Worm (Caenorhabditis elegans) whole organism, L2 larva: ENCODE data around the gene ptp-4A2.

Experiments
- F13H6.1 ChIP-seq: sonication (generic microtip); optimal IDR thresholded peaks from 2 replicates; lab custom pipeline; 2016; ENCODE audit warnings: missing genetic modification characterization, missing compliant biosample characterization
- ceh-82 ChIP-seq: fragments of 150-350 bp; optimal IDR thresholded peaks from 2 replicates; lab custom pipeline; 2014; ENCODE audit warnings: missing biosample characterization, missing genetic modification characterization
- fos-1 ChIP-seq: fragments of 150-350 bp; optimal IDR thresholded peaks from 2 replicates; lab custom pipeline; 2014; ENCODE audit warnings: missing biosample characterization, missing genetic modification characterization
- lin-11 ChIP-seq: fragments of 150-350 bp; sonication (generic microtip); optimal IDR thresholded peaks from 2 replicates; lab custom pipeline; 2014; ENCODE audit warnings: missing biosample characterization, missing genetic modification characterization, inconsistent platforms, mixed read lengths
- mab-5 ChIP-seq: fragments of 150-350 bp; optimal IDR thresholded peaks from 2 replicates; lab custom pipeline; 2014; ENCODE audit warnings: missing biosample characterization, missing genetic modification characterization
- nhr-11 ChIP-seq: fragments of 150-350 bp; optimal IDR thresholded peaks from 2 replicates; lab custom pipeline; 2014; ENCODE audit warnings: missing biosample characterization, missing genetic modification characterization
- nhr-12 ChIP-seq: fragments of 150-350 bp; optimal IDR thresholded peaks from 2 replicates; lab custom pipeline; 2014; ENCODE audit warnings: missing biosample characterization, missing genetic modification characterization
- nhr-21 ChIP-seq: fragments of 150-350 bp; optimal IDR thresholded peaks from 2 replicates; lab custom pipeline; 2014; ENCODE audit warnings: missing biosample characterization, missing genetic modification characterization
- sma-9 ChIP-seq, 2 experiments: fragments of 150-350 bp in 1 of 2; sonication (generic microtip) in 1 of 2; optimal IDR thresholded peaks; 2 replicates each; lab custom pipeline; 2014 to 2016; ENCODE audit warnings: missing genetic modification characterization in 2 of 2, mild to moderate bottlenecking in 1 of 2, missing biosample characterization in 1 of 2, missing compliant biosample characterization in 1 of 2, missing genetic modification reagents in 1 of 2, moderate library complexity in 1 of 2
- snpc-4 ChIP-seq: fragments of 150-350 bp; optimal IDR thresholded peaks from 2 replicates; lab custom pipeline; 2014; ENCODE audit warnings: missing biosample characterization, missing genetic modification characterization
- ztf-11 ChIP-seq: sonication (generic microtip); optimal IDR thresholded peaks from 2 replicates; lab custom pipeline; 2017; ENCODE audit warnings: missing biosample characterization, missing genetic modification characterization

ce11 chrX:3944073-3944472 lies 960 bp upstream of the ptp-4A2 start:
- no peak for TF ChIP-seq snpc-4
- TF ChIP-seq ceh-82 (tag; lab: Kevin White, UChicago) = no peak
- no peak for TF ChIP-seq nhr-21 (tag; lab: Kevin White, UChicago)
- TF ChIP-seq ztf-11 (tag; lab: Kevin White, UChicago) = no peak
- no peak for TF ChIP-seq mab-5 (tag; lab: Kevin White, UChicago)
- TF ChIP-seq nhr-12 (tag; lab: Kevin White, UChicago) = no peak
- TF ChIP-seq F13H6.1 = no peak
- TF ChIP-seq sma-9 (GFP tag; optimal IDR thresholded peaks at IDR 0.05; lab: Kevin White, UChicago) = no peak
- no peak for TF ChIP-seq sma-9 (tag; optimal IDR thresholded peaks at IDR 0.05; lab: Kevin White, UChicago)
- no peak for TF ChIP-seq lin-11
- no peak for TF ChIP-seq nhr-11 (tag; lab: Kevin White, UChicago)
- TF ChIP-seq fos-1 = peak; percentile 41
